Worm (Caenorhabditis elegans) whole organism, late embryonic: ENCODE measurements around the gene srh-33.

Source experiments
- elt-2 ChIP-seq: sonication (generic microtip); optimal IDR thresholded peaks from 2 replicates; lab custom pipeline; 2016; ENCODE audit warnings: missing genetic modification reagents, missing genetic modification characterization, missing compliant biosample characterization
- pqm-1 ChIP-seq: sonication (generic microtip); optimal IDR thresholded peaks from 2 replicates; lab custom pipeline; 2016; ENCODE audit warnings: missing genetic modification characterization, missing compliant biosample characterization

- TF ChIP-seq elt-2, result no peak
- TF ChIP-seq pqm-1 (tag; lab: Kevin White, UChicago), result no peak
These were observed 7.8 kb upstream of the srh-33 start, which contains the start of gene nhr-123 for ce11 chrV:450757-451501.
